Fruit fly (Drosophila melanogaster): Measurements from ENCODE around the gene Cyp311a1.

- TF ChIP-seq CG11617 (GFP tag; optimal IDR thresholded peaks at IDR 0.05) (no peak), CG5204 (GFP tag; optimal IDR thresholded peaks at IDR 0.05) (no peak), toe (GFP tag; optimal IDR thresholded peaks at IDR 0.05) (no peak), CG7045 (GFP tag; optimal IDR thresholded peaks at IDR 0.05) (no peak), pad (GFP tag; optimal IDR thresholded peaks at IDR 0.05) (no peak), kay (GFP tag; ENCODE audit: borderline replicate concordance) (no peak), Mnt (GFP tag; optimal IDR thresholded peaks at IDR 0.05) (no peak), cic (GFP tag; optimal IDR thresholded peaks at IDR 0.05) (no peak)
Observed at dm6 chrX:12034713-12035112, 3.4 kb upstream of the Cyp311a1 start.
